4 fruit fly cellular contexts compared by ENCODE assay signal in genomic region chr4:155977-156376, dm6.
A peak's percentile ranks its signal among the peaks of the same experiment; 100 is the strongest.
TF ChIP-seq lines count a peak whose summit lies in the region.

CG31997 (minus strand) TSS chr4:156060.

- TF ChIP-seq CTCF in whole organism, embryonic (GFP tag; optimal IDR thresholded peaks at IDR 0.05; lab: Kevin White, UChicago): no peak

TF ChIP-seq in whole organism, adult, 20 proteins besides CTCF, POLR2A, EP300 and RAD21:
- TF ChIP-seq kay (GFP tag; lab: Kevin White, UChicago; ENCODE audit: borderline replicate concordance): peak; percentile 16
- no peak for TF ChIP-seq CG11617 (GFP tag; optimal IDR thresholded peaks at IDR 0.05; lab: Kevin White, UChicago)
- peak; percentile 47 for TF ChIP-seq pad (GFP tag; optimal IDR thresholded peaks at IDR 0.05; lab: Kevin White, UChicago)

TF ChIP-seq in whole organism, embryonic, 481 proteins besides CTCF, POLR2A, EP300 and RAD21:
- no peak for TF ChIP-seq Mrtf (GFP tag; IDR thresholded peaks at IDR 0.05; lab: Robert Waterston, UW)
- peak in 1 of 2 experiments; percentile 3 for TF ChIP-seq eve (GFP tag; optimal IDR thresholded peaks at IDR 0.05; lab: Kevin White, UChicago)
- no peak for TF ChIP-seq sim (GFP tag; IDR thresholded peaks at IDR 0.05; lab: Robert Waterston, UW)
- TF ChIP-seq CG30020 (tag; optimal IDR thresholded peaks at IDR 0.05; lab: Kevin White, UChicago): peak; percentile 19
- TF ChIP-seq Pdp1 (GFP tag; optimal IDR thresholded peaks at IDR 0.05; lab: Kevin White, UChicago): peak in 1 of 2 experiments; percentile 15
- no peak for TF ChIP-seq CoRest (tag; optimal IDR thresholded peaks at IDR 0.05; lab: Kevin White, UChicago)
- peak; percentile 47 for TF ChIP-seq B-H2 (GFP tag; optimal IDR thresholded peaks at IDR 0.05; lab: Kevin White, UChicago)
- peak; percentile 52 for TF ChIP-seq CG12769 (tag; optimal IDR thresholded peaks at IDR 0.05; lab: Kevin White, UChicago)
- peak; percentile 90 for TF ChIP-seq CG13894 (tag; optimal IDR thresholded peaks at IDR 0.05; lab: Kevin White, UChicago)
- TF ChIP-seq CG2199 (GFP tag; IDR thresholded peaks at IDR 0.05; lab: Robert Waterston, UW): peak; percentile 64; the same call in 1 of the 3 replicates
- TF ChIP-seq CG1529 (GFP tag; optimal IDR thresholded peaks at IDR 0.05; lab: Kevin White, UChicago): no peak
- peak; percentile 29 for TF ChIP-seq exex (tag; optimal IDR thresholded peaks at IDR 0.05; lab: Kevin White, UChicago)
- peak; percentile 14 for TF ChIP-seq sug (tag; optimal IDR thresholded peaks at IDR 0.05; lab: Kevin White, UChicago)
- peak; percentile 51 for TF ChIP-seq wek (GFP tag; optimal IDR thresholded peaks at IDR 0.05; lab: Kevin White, UChicago)
- TF ChIP-seq CG4854 (GFP tag; optimal IDR thresholded peaks at IDR 0.05; lab: Kevin White, UChicago): no peak

TF ChIP-seq in whole organism, prepupa, 60 proteins besides CTCF, POLR2A, EP300 and RAD21:
- no peak for TF ChIP-seq topi (GFP tag; optimal IDR thresholded peaks at IDR 0.05; lab: Kevin White, UChicago)
- TF ChIP-seq CG8119 (GFP tag; IDR thresholded peaks at IDR 0.05; lab: Robert Waterston, UW): no peak
- no peak for TF ChIP-seq Hr39 (GFP tag; optimal IDR thresholded peaks at IDR 0.05; lab: Kevin White, UChicago)
- TF ChIP-seq Hr38 (GFP tag; optimal IDR thresholded peaks at IDR 0.05; lab: Kevin White, UChicago): no peak
- no peak for TF ChIP-seq Met (GFP tag; optimal IDR thresholded peaks at IDR 0.05; lab: Kevin White, UChicago)
- peak; percentile 3 for TF ChIP-seq Blimp-1 (GFP tag; optimal IDR thresholded peaks at IDR 0.05; lab: Kevin White, UChicago)
- TF ChIP-seq CG9139 (GFP tag; optimal IDR thresholded peaks at IDR 0.05; lab: Kevin White, UChicago): no peak
- no peak for TF ChIP-seq Ets21C (GFP tag; optimal IDR thresholded peaks at IDR 0.05; lab: Kevin White, UChicago)
- TF ChIP-seq Eip78C (GFP tag; lab: Kevin White, UChicago): peak; percentile 65
- no peak for TF ChIP-seq cyc (GFP tag; optimal IDR thresholded peaks at IDR 0.05; lab: Kevin White, UChicago)
- no peak for TF ChIP-seq CG11762 (GFP tag; optimal IDR thresholded peaks at IDR 0.05; lab: Kevin White, UChicago; ENCODE audit: insufficient read depth)
- no peak for TF ChIP-seq CG15336 (GFP tag; IDR thresholded peaks at IDR 0.05; lab: Robert Waterston, UW)

TF ChIP-seq in whole organism, wandering third instar larva, 38 proteins besides CTCF, POLR2A, EP300 and RAD21:
- TF ChIP-seq fru (GFP tag; optimal IDR thresholded peaks at IDR 0.05; lab: Kevin White, UChicago) (peak; percentile 80), CrebA (GFP tag; optimal IDR thresholded peaks at IDR 0.05; lab: Kevin White, UChicago; ENCODE audit: borderline replicate concordance) (no peak)
TF ChIP-seq in whole organism, wandering third instar larva: peak in this region for 1.
